Fruit fly (Drosophila melanogaster) whole organism, embryonic: ENCODE results near the gene Pmm2.

ENCODE experiments used
- Asciz ChIP-seq: fragments of 200-800 bp; sonication (Bioruptor generic); optimal IDR thresholded peaks from 2 replicates; lab custom pipeline; 2017; ENCODE audit warnings: missing biosample characterization, mild to moderate bottlenecking, missing genetic modification characterization, missing genetic modification reagents
- CG11723 ChIP-seq: fragments of 200-800 bp; sonication (Bioruptor generic); optimal IDR thresholded peaks from 2 replicates; lab custom pipeline; 2017; ENCODE audit warnings: missing biosample characterization, mild to moderate bottlenecking, missing genetic modification characterization
- CG1233 ChIP-seq: fragments of 200-800 bp; sonication (Bioruptor generic); optimal IDR thresholded peaks from 4 replicates; lab custom pipeline; 2018; ENCODE audit warnings: missing biosample characterization, mild to moderate bottlenecking, missing genetic modification characterization
- CG12744 ChIP-seq: fragments of 200-800 bp; sonication (Bioruptor generic); optimal IDR thresholded peaks from 2 replicates; lab custom pipeline; 2016; ENCODE audit warnings: missing biosample characterization, missing genetic modification characterization
- CG13424 ChIP-seq: fragments of 200-800 bp; sonication (Bioruptor generic); optimal IDR thresholded peaks from 2 replicates; lab custom pipeline; 2019; ENCODE audit warnings: missing biosample characterization, mild to moderate bottlenecking, missing genetic modification characterization, moderate library complexity
- CG14710 ChIP-seq: fragments of 200-800 bp; sonication (Bioruptor generic); optimal IDR thresholded peaks from 3 replicates; lab custom pipeline; 2019; ENCODE audit warnings: missing biosample characterization, mild to moderate bottlenecking, missing genetic modification characterization, moderate library complexity
- CG15011 ChIP-seq: fragments of 200-800 bp; sonication (Bioruptor generic); optimal IDR thresholded peaks from 3 replicates; lab custom pipeline; 2018; ENCODE audit warnings: missing biosample characterization, mild to moderate bottlenecking, missing genetic modification characterization
- CG15514 ChIP-seq: fragments of 200-800 bp; sonication (Bioruptor generic); optimal IDR thresholded peaks from 3 replicates; lab custom pipeline; 2017; ENCODE audit warnings: missing biosample characterization, missing genetic modification characterization, mild to moderate bottlenecking, moderate library complexity, missing genetic modification reagents
- CG18476 ChIP-seq: fragments of 200-800 bp; sonication (Bioruptor generic); optimal IDR thresholded peaks from 2 replicates; lab custom pipeline; 2016; ENCODE audit warnings: missing biosample characterization, mild to moderate bottlenecking, missing genetic modification characterization
- CG2712 ChIP-seq: fragments of 200-800 bp; optimal IDR thresholded peaks from 3 replicates; lab custom pipeline; 2019; ENCODE audit warnings: missing biosample characterization, mild to moderate bottlenecking, missing genetic modification characterization, moderate library complexity
- CG2875 ChIP-seq: fragments of 200-800 bp; sonication (Bioruptor generic); optimal IDR thresholded peaks from 2 replicates; lab custom pipeline; 2017; ENCODE audit warnings: missing biosample characterization, mild to moderate bottlenecking, missing genetic modification characterization, missing genetic modification reagents
- CG4820 ChIP-seq: fragments of 200-800 bp; sonication (Bioruptor generic); optimal IDR thresholded peaks from 3 replicates; lab custom pipeline; 2016; ENCODE audit warnings: missing biosample characterization, missing genetic modification characterization
- CG4854 ChIP-seq: fragments of 200-800 bp; sonication (Bioruptor generic); optimal IDR thresholded peaks from 2 replicates; lab custom pipeline; 2016; ENCODE audit warnings: missing biosample characterization, missing genetic modification characterization, inconsistent platforms
- CG6254 ChIP-seq: fragments of 200-800 bp; sonication (Bioruptor generic); optimal IDR thresholded peaks from 3 replicates; lab custom pipeline; 2017; ENCODE audit warnings: mild to moderate bottlenecking, missing biosample characterization, missing genetic modification reagents, missing genetic modification characterization
- CG8089 ChIP-seq: fragments of 200-800 bp; sonication (Bioruptor generic); optimal IDR thresholded peaks from 3 replicates; lab custom pipeline; 2016; ENCODE audit warnings: missing biosample characterization, missing genetic modification characterization
- CG8290 ChIP-seq, 3 experiments: fragments of 200-800 bp; sonication (Bioruptor generic); optimal IDR thresholded peaks; 2 replicates each; lab custom pipeline; 2016 to 2019; ENCODE audit warnings: missing biosample characterization in 3 of 3, missing genetic modification characterization in 3 of 3, mild to moderate bottlenecking in 2 of 3, moderate library complexity in 1 of 3
- CG8388 ChIP-seq: fragments of 200-800 bp; sonication (Bioruptor generic); optimal IDR thresholded peaks from 2 replicates; lab custom pipeline; 2019; ENCODE audit warnings: missing biosample characterization, mild to moderate bottlenecking, missing genetic modification characterization, moderate library complexity
- CG8765 ChIP-seq: fragments of 200-800 bp; sonication (Bioruptor generic); IDR thresholded peaks from 2 replicates; pipeline ENCODE4 v1.3.6; 2022; ENCODE audit warnings: missing biosample characterization, missing genetic modification characterization
- Camta ChIP-seq: fragments of 200-800 bp; sonication (Bioruptor generic); optimal IDR thresholded peaks from 2 replicates; lab custom pipeline; 2016; ENCODE audit warnings: missing biosample characterization, missing genetic modification characterization
- D ChIP-seq, 2 experiments: fragments of 200-800 bp in 1 of 2; fragments of >200 bp in 1 of 2; sonication (Bioruptor generic) in 1 of 2; optimal IDR thresholded peaks; 2 replicates in 1 of 2; 3 replicates in 1 of 2; lab custom pipeline; 2017; ENCODE audit warnings: mild to moderate bottlenecking in 1 of 2, missing biosample characterization in 1 of 2, missing genetic modification characterization in 1 of 2, missing genetic modification reagents in 1 of 2
- Drgx ChIP-seq: fragments of 200-800 bp; sonication (Bioruptor generic); IDR thresholded peaks from 2 replicates; pipeline ENCODE4 v1.3.6; 2022; ENCODE audit warnings: missing biosample characterization, missing genetic modification characterization
- Hey ChIP-seq: fragments of 200-800 bp; sonication (Bioruptor generic); optimal IDR thresholded peaks from 3 replicates; lab custom pipeline; 2018; ENCODE audit warnings: missing biosample characterization, mild to moderate bottlenecking, missing genetic modification characterization
- Hmr ChIP-seq: fragments of 200-800 bp; sonication (Bioruptor generic); optimal IDR thresholded peaks from 3 replicates; lab custom pipeline; 2017; ENCODE audit warnings: mild to moderate bottlenecking, missing biosample characterization, missing genetic modification reagents, missing genetic modification characterization
- Med ChIP-seq: fragments of 200-800 bp; sonication (Bioruptor generic); peaks from one replicate; lab custom pipeline; 2016; ENCODE audit warnings: missing biosample characterization, missing genetic modification characterization, mild to moderate bottlenecking, inconsistent platforms, moderate library complexity
- NC2β ChIP-seq: fragments of 200-800 bp; sonication (Bioruptor generic); optimal IDR thresholded peaks from 2 replicates; lab custom pipeline; 2016; ENCODE audit warnings: missing biosample characterization, missing genetic modification characterization
- PHDP ChIP-seq: fragments of 200-800 bp; sonication (Bioruptor generic); optimal IDR thresholded peaks from 3 replicates; lab custom pipeline; 2018; ENCODE audit warnings: missing biosample characterization, mild to moderate bottlenecking, missing genetic modification characterization, moderate library complexity
- Pdp1 ChIP-seq, 2 experiments: fragments of 200-800 bp; sonication (Bioruptor generic); optimal IDR thresholded peaks; 3 replicates each; lab custom pipeline; 2016; ENCODE audit warnings: missing biosample characterization in 2 of 2, missing genetic modification characterization in 2 of 2, mild to moderate bottlenecking in 1 of 2, moderate library complexity in 1 of 2
- ac ChIP-seq: fragments of 200-800 bp; sonication (Bioruptor generic); optimal IDR thresholded peaks from 3 replicates; lab custom pipeline; 2017; ENCODE audit warnings: missing biosample characterization, mild to moderate bottlenecking, missing genetic modification characterization
- aop ChIP-seq: fragments of 200-800 bp; sonication (Bioruptor generic); IDR thresholded peaks from 2 replicates; pipeline ENCODE4 v1.3.6; 2022; ENCODE audit warnings: missing biosample characterization, missing genetic modification characterization
- ap ChIP-seq: fragments of 200-800 bp; sonication (Bioruptor generic); IDR thresholded peaks from 2 replicates; pipeline ENCODE4 v1.3.6; 2022; ENCODE audit warnings: missing biosample characterization, missing genetic modification characterization
- ara ChIP-seq: fragments of 200-800 bp; sonication (Bioruptor generic); IDR thresholded peaks from 2 replicates; pipeline ENCODE4 v1.3.6; 2022; ENCODE audit warnings: missing biosample characterization, missing genetic modification characterization
- ato ChIP-seq: fragments of 200-800 bp; sonication (Bioruptor generic); IDR thresholded peaks from 2 replicates; pipeline ENCODE4 v1.3.6; 2022; ENCODE audit warnings: missing biosample characterization, missing genetic modification characterization; ENCODE audit not compliant: partially characterized antibody
- bbx ChIP-seq: fragments of 200-800 bp; sonication (Bioruptor generic); IDR thresholded peaks from 2 replicates; pipeline ENCODE4 v1.3.6; 2022; ENCODE audit warnings: missing biosample characterization, missing genetic modification characterization; ENCODE audit not compliant: partially characterized antibody
- bowl ChIP-seq: fragments of 200-800 bp; sonication (Bioruptor generic); IDR thresholded peaks from 2 replicates; pipeline ENCODE4 v1.3.6; 2022; ENCODE audit warnings: missing biosample characterization, missing genetic modification characterization
- ci ChIP-seq: fragments of 200-800 bp; sonication (Bioruptor generic); IDR thresholded peaks from 3 replicates; pipeline ENCODE4 v1.3.6; 2022; ENCODE audit warnings: missing biosample characterization, missing genetic modification characterization
- fd64A ChIP-seq: fragments of 200-800 bp; sonication (Bioruptor generic); optimal IDR thresholded peaks from 3 replicates; lab custom pipeline; 2018; ENCODE audit warnings: missing biosample characterization, mild to moderate bottlenecking, missing genetic modification characterization
- fd96Cb ChIP-seq: fragments of 200-800 bp; sonication (Bioruptor generic); optimal IDR thresholded peaks from 2 replicates; lab custom pipeline; 2018; ENCODE audit warnings: missing biosample characterization, mild to moderate bottlenecking, missing genetic modification characterization, moderate library complexity
- gce ChIP-seq: fragments of 200-800 bp; sonication (Bioruptor generic); IDR thresholded peaks from 3 replicates; pipeline ENCODE4 v1.3.6; 2022; ENCODE audit warnings: missing biosample characterization, missing genetic modification characterization
- jigr1 ChIP-seq: fragments of 200-800 bp; sonication (Bioruptor generic); IDR thresholded peaks from 3 replicates; pipeline ENCODE4 v1.3.6; 2022; ENCODE audit warnings: missing biosample characterization, missing genetic modification characterization
- lilli ChIP-seq: fragments of 200-800 bp; sonication (Bioruptor generic); optimal IDR thresholded peaks from 3 replicates; lab custom pipeline; 2016; ENCODE audit warnings: missing biosample characterization, missing genetic modification characterization
- pzg ChIP-seq: fragments of 200-800 bp; sonication (Bioruptor generic); optimal IDR thresholded peaks from 3 replicates; lab custom pipeline; 2018; ENCODE audit warnings: missing biosample characterization, mild to moderate bottlenecking, missing genetic modification characterization, moderate library complexity
- rib ChIP-seq: fragments of 200-800 bp; sonication (Bioruptor generic); IDR thresholded peaks from 2 replicates; pipeline ENCODE4 v1.3.6; 2022; ENCODE audit warnings: missing biosample characterization, missing genetic modification characterization
- sd ChIP-seq: fragments of 200-800 bp; sonication (Bioruptor generic); optimal IDR thresholded peaks from 3 replicates; lab custom pipeline; 2018; ENCODE audit warnings: missing biosample characterization, mild to moderate bottlenecking, missing genetic modification characterization, moderate library complexity
- sisA ChIP-seq: fragments of 200-800 bp; sonication (Bioruptor generic); IDR thresholded peaks from 2 replicates; pipeline ENCODE4 v1.3.6; 2022; ENCODE audit warnings: missing biosample characterization, missing genetic modification characterization
- sqz ChIP-seq: fragments of 200-800 bp; sonication (Bioruptor generic); optimal IDR thresholded peaks from 3 replicates; lab custom pipeline; 2018; ENCODE audit warnings: missing biosample characterization, mild to moderate bottlenecking, missing genetic modification characterization
- sr ChIP-seq: fragments of 200-800 bp; sonication (Bioruptor generic); IDR thresholded peaks from 3 replicates; pipeline ENCODE4 v1.3.6; 2022; ENCODE audit warnings: missing biosample characterization, missing genetic modification characterization
- stc ChIP-seq: fragments of 200-800 bp; sonication (Bioruptor generic); IDR thresholded peaks from 2 replicates; pipeline ENCODE4 v1.3.6; 2022; ENCODE audit warnings: missing biosample characterization, missing genetic modification characterization
- wdn ChIP-seq: fragments of 200-800 bp; sonication (Bioruptor generic); IDR thresholded peaks from 2 replicates; pipeline ENCODE4 v1.3.6; 2022; ENCODE audit warnings: missing biosample characterization, missing genetic modification characterization

Gene Pmm2

DNA sequence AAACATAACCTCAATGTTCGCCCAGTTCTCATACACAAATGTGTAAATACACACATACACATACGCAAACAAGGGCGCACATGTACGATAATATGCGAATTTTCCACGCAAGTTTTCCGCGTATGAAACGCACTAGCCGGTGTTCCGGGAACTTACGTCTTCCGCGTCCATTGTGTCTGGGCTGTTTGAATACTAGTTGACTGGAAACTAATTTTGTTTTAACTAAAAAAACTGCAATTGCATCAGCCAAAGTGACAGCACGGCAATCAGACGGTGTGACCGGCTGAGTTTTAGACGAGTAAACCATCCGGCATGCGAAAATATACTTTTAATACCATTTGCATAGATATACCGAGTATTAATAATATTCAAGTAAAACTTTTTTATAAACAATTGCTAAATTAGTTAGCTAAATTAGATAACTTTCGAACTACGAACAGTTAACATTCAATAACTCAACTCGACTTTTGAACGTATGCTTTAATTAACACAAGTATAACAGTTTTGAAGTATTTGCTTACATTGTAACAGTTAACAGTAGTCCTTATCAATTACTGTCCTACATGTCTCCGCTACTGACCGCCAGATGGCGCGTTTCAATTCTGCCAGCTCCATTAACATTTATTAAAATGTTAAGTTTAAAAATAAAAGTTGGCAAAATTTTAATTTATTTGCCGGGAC, 7.8 kb upstream of the Pmm2 start, which contains the start of gene eIF2beta (continued):
- TF ChIP-seq CG4854 (GFP tag; lab: Kevin White, UChicago) (peak; percentile 26), rib (GFP tag; lab: Robert Waterston, UW) (0 out of 2 replicates have a peak, but pooled peaks have one; percentile 25), Hmr (peak; percentile 32), CG13424 (tag; lab: Kevin White, UChicago) (peak; percentile 37), ara (no peak), ap (GFP tag; lab: Robert Waterston, UW) (no peak), ato (GFP tag; lab: Robert Waterston, UW) (no peak), Hey (tag; lab: Kevin White, UChicago) (no peak), CG8089 (GFP tag; lab: Kevin White, UChicago) (no peak), CG18476 (GFP tag; lab: Kevin White, UChicago) (peak; percentile 41), jigr1 (GFP tag; lab: Robert Waterston, UW) (no peak), fd64A (GFP tag; lab: Kevin White, UChicago) (no peak), lilli (GFP tag; lab: Kevin White, UChicago) (peak; percentile 14), stc (GFP tag; lab: Robert Waterston, UW) (peak; percentile 20; the same call in 1 of the 2 replicates), CG12744 (GFP tag; lab: Kevin White, UChicago) (no peak), CG8388 (no peak), ci (GFP tag; lab: Robert Waterston, UW) (peak; percentile 72), Camta (peak; percentile 15), Asciz (peak; percentile 74), CG4820 (GFP tag; lab: Kevin White, UChicago) (peak; percentile 19), bowl (GFP tag; lab: Robert Waterston, UW) (0 out of 2 replicates have a peak, but pooled peaks have one; percentile 8), sisA (GFP tag; lab: Robert Waterston, UW) (no peak), aop (GFP tag; lab: Robert Waterston, UW) (no peak), Pdp1 (GFP tag; optimal IDR thresholded peaks at IDR 0.05; lab: Kevin White, UChicago) (peak in 1 of 2 experiments; percentile 53), sqz (GFP tag; lab: Kevin White, UChicago) (peak; percentile 51), D (optimal IDR thresholded peaks at IDR 0.05; lab: Kevin White, UChicago) (no peak), D (GFP tag; optimal IDR thresholded peaks at IDR 0.05; lab: Kevin White, UChicago) (peak; percentile 13), sd (tag; lab: Kevin White, UChicago) (peak; percentile 63), CG15514 (GFP tag; lab: Kevin White, UChicago) (peak; percentile 55), PHDP (tag; lab: Kevin White, UChicago) (peak; percentile 45), CG6254 (GFP tag; lab: Kevin White, UChicago) (peak; percentile 80), wdn (GFP tag; lab: Robert Waterston, UW) (no peak), ac (peak; percentile 38), CG14710 (tag; lab: Kevin White, UChicago) (peak; percentile 64), CG1233 (peak; percentile 48), pzg (GFP tag; lab: Kevin White, UChicago) (peak; percentile 75), Med (peak; percentile 92), bbx (GFP tag; lab: Robert Waterston, UW) (no peak), CG11723 (GFP tag; lab: Kevin White, UChicago) (peak; percentile 22), CG8765 (GFP tag; lab: Robert Waterston, UW) (no peak), gce (GFP tag; lab: Robert Waterston, UW) (0 out of 3 replicates have a peak, but pooled peaks have one; percentile 39), NC2β (peak; percentile 3), CG2875 (peak; percentile 4), CG15011 (GFP tag; lab: Kevin White, UChicago) (no peak), CG2712 (tag; lab: Kevin White, UChicago) (peak; percentile 48), Drgx (GFP tag; lab: Robert Waterston, UW) (no peak), fd96Cb (tag; lab: Kevin White, UChicago) (no peak), sr (GFP tag; lab: Robert Waterston, UW) (no peak), CG8290 (GFP tag; optimal IDR thresholded peaks at IDR 0.05; lab: Kevin White, UChicago) (no peak), CG8290 (tag; optimal IDR thresholded peaks at IDR 0.05; lab: Kevin White, UChicago) (peak in 1 of 2 experiments; percentile 42)
